Worm (Caenorhabditis elegans) whole organism, mixed stage, embryonic: ENCODE measurements around the gene srw-42.

Experiments used
- lin-32 ChIP-seq: fragments of 200-800 bp; sonication (Bioruptor generic); optimal IDR thresholded peaks from 2 replicates; lab custom pipeline; 2018; ENCODE audit warnings: mild to moderate bottlenecking, missing genetic modification characterization, missing compliant biosample characterization
- nhr-2 ChIP-seq: fragments of 150-350 bp; optimal IDR thresholded peaks from 2 replicates; lab custom pipeline; 2014; ENCODE audit warnings: missing biosample characterization, missing genetic modification characterization
- nhr-237 ChIP-seq: fragments of 150-350 bp; optimal IDR thresholded peaks from 2 replicates; lab custom pipeline; 2014; ENCODE audit warnings: missing biosample characterization, missing genetic modification characterization
- unc-39 ChIP-seq: fragments of 150-350 bp; optimal IDR thresholded peaks from 2 replicates; lab custom pipeline; 2014; ENCODE audit warnings: missing biosample characterization, missing genetic modification characterization
- unc-62 ChIP-seq: fragments of 150-350 bp; optimal IDR thresholded peaks from 2 replicates; lab custom pipeline; 2014; ENCODE audit warnings: missing biosample characterization, missing genetic modification reagents, missing genetic modification characterization
- ztf-11 ChIP-seq: fragments of 150-350 bp; optimal IDR thresholded peaks from 2 replicates; lab custom pipeline; 2014; ENCODE audit warnings: missing biosample characterization, missing genetic modification characterization

- TF ChIP-seq nhr-237 (tag; lab: Kevin White, UChicago) (no peak), unc-39 (tag; lab: Kevin White, UChicago) (no peak), unc-62 (GFP tag; lab: Kevin White, UChicago) (no peak), lin-32 (no peak), nhr-2 (tag; lab: Kevin White, UChicago) (no peak), ztf-11 (no peak)
Measured at ce11 chrV:16724574-16724973, 30.9 kb upstream of the srw-42 start.
